Worm (Caenorhabditis elegans) whole organism, L3 larva: ENCODE data around the gene F41G3.20.

ENCODE experiments used
- eor-1 ChIP-seq, 2 experiments: fragments of 150-350 bp; optimal IDR thresholded peaks; 2 replicates each; lab custom pipeline; 2014 to 2018; ENCODE audit warnings: missing biosample characterization in 2 of 2, missing genetic modification characterization in 2 of 2
- unc-39 ChIP-seq: sonication (generic microtip); optimal IDR thresholded peaks from 4 replicates; lab custom pipeline; 2017; ENCODE audit warnings: missing biosample characterization, missing genetic modification characterization

DNA sequence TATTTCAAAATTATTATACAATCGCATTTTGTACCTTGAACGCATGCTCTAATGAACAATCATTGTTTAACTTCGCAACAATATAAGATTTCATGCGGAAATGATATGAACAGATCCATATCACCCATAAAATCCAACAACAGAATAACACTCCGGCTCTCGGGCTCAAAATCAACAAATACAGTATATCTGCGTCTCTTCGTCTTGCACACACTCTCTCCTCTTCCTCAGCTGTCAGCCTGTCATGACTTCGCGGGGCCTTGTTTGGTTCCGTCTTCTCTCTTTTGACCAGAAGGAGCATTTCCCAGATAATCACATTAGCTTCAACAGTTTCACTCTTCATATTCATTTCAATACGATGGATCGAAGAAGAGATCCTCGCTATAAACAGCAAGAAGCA, 5.4 kb upstream of the F41G3.20 start, which contains the start of gene F41G3.3:
- TF ChIP-seq eor-1 (tag; optimal IDR thresholded peaks at IDR 0.05; lab: Kevin White, UChicago) (no peak), unc-39 (no peak)
